Worm (Caenorhabditis elegans) whole organism, late embryonic: ENCODE measurements around the gene lgc-58.

ENCODE experiments used
- C08G9.2 ChIP-seq: sonication (generic microtip); optimal IDR thresholded peaks from 2 replicates; lab custom pipeline; 2016; ENCODE audit warnings: mild to moderate bottlenecking, missing genetic modification characterization, moderate library complexity, missing compliant biosample characterization
- C38D4.7 ChIP-seq: fragments of 200-800 bp; sonication (Bioruptor generic); optimal IDR thresholded peaks from 2 replicates; lab custom pipeline; 2018; ENCODE audit warnings: mild to moderate bottlenecking, missing genetic modification characterization, moderate library complexity, missing compliant biosample characterization
- K02D7.2 ChIP-seq: sonication (generic microtip); optimal IDR thresholded peaks from 2 replicates; lab custom pipeline; 2017; ENCODE audit warnings: mild to moderate bottlenecking, missing genetic modification characterization, missing compliant biosample characterization
- Y22D7AL.16 ChIP-seq: sonication (generic microtip); optimal IDR thresholded peaks from 2 replicates; lab custom pipeline; 2016; ENCODE audit warnings: missing genetic modification characterization, missing compliant biosample characterization
- ahr-1 ChIP-seq: sonication (generic microtip); optimal IDR thresholded peaks from 2 replicates; lab custom pipeline; 2016; ENCODE audit warnings: missing genetic modification characterization, missing compliant biosample characterization
- ceh-14 ChIP-seq: sonication (generic microtip); optimal IDR thresholded peaks from 2 replicates; lab custom pipeline; 2016; ENCODE audit warnings: missing genotype, missing genetic modification characterization, missing compliant biosample characterization
- ceh-18 ChIP-seq: sonication (generic microtip); optimal IDR thresholded peaks from 2 replicates; lab custom pipeline; 2016; ENCODE audit warnings: missing genetic modification characterization, missing compliant biosample characterization
- ceh-19 ChIP-seq: fragments of 200-800 bp; sonication (Bioruptor generic); optimal IDR thresholded peaks from 2 replicates; lab custom pipeline; 2018; ENCODE audit warnings: mild to moderate bottlenecking, missing genetic modification characterization, missing compliant biosample characterization
- ceh-2 ChIP-seq: sonication (generic microtip); optimal IDR thresholded peaks from 2 replicates; lab custom pipeline; 2016; ENCODE audit warnings: missing genotype, missing genetic modification characterization, missing compliant biosample characterization
- ceh-22 ChIP-seq: sonication (generic microtip); optimal IDR thresholded peaks from 2 replicates; lab custom pipeline; 2017; ENCODE audit warnings: missing biosample characterization, missing genetic modification characterization
- ceh-30 ChIP-seq: fragments of 150-350 bp; optimal IDR thresholded peaks from 2 replicates; lab custom pipeline; 2014; ENCODE audit warnings: missing biosample characterization, missing genetic modification characterization
- ceh-31 ChIP-seq: sonication (generic microtip); optimal IDR thresholded peaks from 2 replicates; lab custom pipeline; 2016; ENCODE audit warnings: missing genetic modification characterization, missing compliant biosample characterization
- ceh-34 ChIP-seq: sonication (generic microtip); optimal IDR thresholded peaks from 2 replicates; lab custom pipeline; 2016; ENCODE audit warnings: mild to moderate bottlenecking, missing genetic modification characterization, missing compliant biosample characterization
- ceh-45 ChIP-seq: fragments of 200-800 bp; sonication (Bioruptor generic); IDR thresholded peaks from 2 replicates; pipeline ENCODE4 v1.3.6; 2022; ENCODE audit warnings: missing genetic modification reagents, missing genetic modification characterization, missing compliant biosample characterization
- ceh-48 ChIP-seq: sonication (generic microtip); optimal IDR thresholded peaks from 2 replicates; lab custom pipeline; 2016; ENCODE audit warnings: missing genetic modification characterization, inconsistent platforms, missing compliant biosample characterization
- ceh-6 ChIP-seq: fragments of 200-800 bp; sonication (Bioruptor generic); optimal IDR thresholded peaks from 2 replicates; lab custom pipeline; 2018; ENCODE audit warnings: mild to moderate bottlenecking, missing genetic modification characterization, missing compliant biosample characterization
- ceh-9 ChIP-seq: sonication (generic microtip); optimal IDR thresholded peaks from 2 replicates; lab custom pipeline; 2016; ENCODE audit warnings: mild to moderate bottlenecking, missing genetic modification characterization, inconsistent platforms, missing compliant biosample characterization
- che-1 ChIP-seq: sonication (generic microtip); optimal IDR thresholded peaks from 2 replicates; lab custom pipeline; 2016; ENCODE audit warnings: mild to moderate bottlenecking, missing genetic modification characterization, missing compliant biosample characterization
- dmd-4 ChIP-seq: sonication (generic microtip); optimal IDR thresholded peaks from 2 replicates; lab custom pipeline; 2016; ENCODE audit warnings: borderline replicate concordance, missing genetic modification characterization, missing compliant biosample characterization
- ets-4 ChIP-seq: sonication (generic microtip); optimal IDR thresholded peaks from 2 replicates; lab custom pipeline; 2016; ENCODE audit warnings: missing genetic modification characterization, missing compliant biosample characterization
- eyg-1 ChIP-seq: sonication (generic microtip); optimal IDR thresholded peaks from 2 replicates; lab custom pipeline; 2016; ENCODE audit warnings: missing genotype, missing genetic modification characterization, missing compliant biosample characterization
- fax-1 ChIP-seq: sonication (generic microtip); optimal IDR thresholded peaks from 2 replicates; lab custom pipeline; 2016; ENCODE audit warnings: missing genotype, missing genetic modification characterization, missing compliant biosample characterization
- gmeb-2 ChIP-seq: sonication (generic microtip); optimal IDR thresholded peaks from 2 replicates; lab custom pipeline; 2016; ENCODE audit warnings: missing genetic modification characterization, inconsistent platforms, missing compliant biosample characterization
- hlh-15 ChIP-seq: sonication (generic microtip); optimal IDR thresholded peaks from 2 replicates; lab custom pipeline; 2016; ENCODE audit warnings: missing genetic modification characterization, missing compliant biosample characterization
- hlh-30 ChIP-seq: sonication (generic microtip); optimal IDR thresholded peaks from 2 replicates; lab custom pipeline; 2017; ENCODE audit warnings: antibody characterized with exemption, missing genetic modification characterization, missing compliant biosample characterization; ENCODE audit not compliant: insufficient read depth
- hlh-6 ChIP-seq: sonication (generic microtip); optimal IDR thresholded peaks from 2 replicates; lab custom pipeline; 2016; ENCODE audit warnings: missing genotype, missing genetic modification characterization, missing compliant biosample characterization
- hlh-8 ChIP-seq: sonication (generic microtip); optimal IDR thresholded peaks from 2 replicates; lab custom pipeline; 2016; ENCODE audit warnings: missing genotype, missing genetic modification characterization, missing compliant biosample characterization
- lim-6 ChIP-seq: sonication (generic microtip); optimal IDR thresholded peaks from 2 replicates; lab custom pipeline; 2016; ENCODE audit warnings: missing genetic modification characterization, missing compliant biosample characterization
- nfya-1 ChIP-seq: sonication (generic microtip); optimal IDR thresholded peaks from 2 replicates; lab custom pipeline; 2017; ENCODE audit warnings: missing genetic modification characterization, mild to moderate bottlenecking, missing compliant biosample characterization, antibody characterized with exemption, moderate library complexity
- nhr-232 ChIP-seq: sonication (generic microtip); optimal IDR thresholded peaks from 2 replicates; lab custom pipeline; 2016; ENCODE audit warnings: missing genetic modification characterization, missing compliant biosample characterization
- odd-2 ChIP-seq: sonication (generic microtip); optimal IDR thresholded peaks from 2 replicates; lab custom pipeline; 2017; ENCODE audit warnings: antibody characterized with exemption, mild to moderate bottlenecking, missing genetic modification characterization, missing compliant biosample characterization
- pag-3 ChIP-seq: sonication (generic microtip); optimal IDR thresholded peaks from 2 replicates; lab custom pipeline; 2016; ENCODE audit warnings: missing compliant biosample characterization, missing genetic modification characterization, borderline replicate concordance
- pat-9 ChIP-seq: fragments of 200-800 bp; sonication (Bioruptor generic); optimal IDR thresholded peaks from 2 replicates; lab custom pipeline; 2018; ENCODE audit warnings: mild to moderate bottlenecking, missing genetic modification characterization, moderate library complexity, missing compliant biosample characterization
- pax-1 ChIP-seq: fragments of 150-350 bp; optimal IDR thresholded peaks from 2 replicates; lab custom pipeline; 2014; ENCODE audit warnings: missing biosample characterization, missing genetic modification characterization
- pha-2 ChIP-seq: sonication (generic microtip); optimal IDR thresholded peaks from 2 replicates; lab custom pipeline; 2017; ENCODE audit warnings: mild to moderate bottlenecking, missing genetic modification characterization, missing compliant biosample characterization
- pha-4 ChIP-seq: fragments of 150-350 bp; optimal IDR thresholded peaks from 2 replicates; lab custom pipeline; 2018; ENCODE audit warnings: missing biosample characterization, missing genetic modification reagents, missing genetic modification characterization
- rnt-1 ChIP-seq: sonication (generic microtip); optimal IDR thresholded peaks from 2 replicates; lab custom pipeline; 2016; ENCODE audit warnings: missing genetic modification characterization, missing compliant biosample characterization
- sdc-2 ChIP-seq: sonication (generic microtip); optimal IDR thresholded peaks from 2 replicates; lab custom pipeline; 2016; ENCODE audit warnings: missing genotype, missing genetic modification characterization, missing compliant biosample characterization
- sox-2 ChIP-seq: fragments of 200-800 bp; sonication (Bioruptor generic); IDR thresholded peaks from 2 replicates; pipeline ENCODE4 v1.3.6; 2022; ENCODE audit warnings: missing genetic modification reagents, missing genetic modification characterization, missing compliant biosample characterization
- sox-4 ChIP-seq: sonication (generic microtip); optimal IDR thresholded peaks from 2 replicates; lab custom pipeline; 2017; ENCODE audit warnings: mild to moderate bottlenecking, missing genetic modification characterization, inconsistent platforms, missing compliant biosample characterization
- tbx-2 ChIP-seq: sonication (generic microtip); optimal IDR thresholded peaks from 2 replicates; lab custom pipeline; 2016; ENCODE audit warnings: missing genetic modification characterization, missing compliant biosample characterization
- ttx-3 ChIP-seq: sonication (generic microtip); optimal IDR thresholded peaks from 2 replicates; lab custom pipeline; 2016; ENCODE audit warnings: missing genetic modification reagents, missing genetic modification characterization, missing compliant biosample characterization
- unc-42 ChIP-seq: sonication (generic microtip); optimal IDR thresholded peaks from 2 replicates; lab custom pipeline; 2016; ENCODE audit warnings: missing genotype, missing genetic modification characterization, missing compliant biosample characterization
- unc-86 ChIP-seq: sonication (generic microtip); optimal IDR thresholded peaks from 2 replicates; lab custom pipeline; 2016; ENCODE audit warnings: missing genetic modification characterization, missing compliant biosample characterization
- zip-5 ChIP-seq: sonication (generic microtip); optimal IDR thresholded peaks from 2 replicates; lab custom pipeline; 2016; ENCODE audit warnings: missing genetic modification characterization, missing compliant biosample characterization
- ztf-16 ChIP-seq: sonication (generic microtip); optimal IDR thresholded peaks from 2 replicates; lab custom pipeline; 2017; ENCODE audit warnings: missing genetic modification characterization, missing compliant biosample characterization

The lgc-58 gene

DNA sequence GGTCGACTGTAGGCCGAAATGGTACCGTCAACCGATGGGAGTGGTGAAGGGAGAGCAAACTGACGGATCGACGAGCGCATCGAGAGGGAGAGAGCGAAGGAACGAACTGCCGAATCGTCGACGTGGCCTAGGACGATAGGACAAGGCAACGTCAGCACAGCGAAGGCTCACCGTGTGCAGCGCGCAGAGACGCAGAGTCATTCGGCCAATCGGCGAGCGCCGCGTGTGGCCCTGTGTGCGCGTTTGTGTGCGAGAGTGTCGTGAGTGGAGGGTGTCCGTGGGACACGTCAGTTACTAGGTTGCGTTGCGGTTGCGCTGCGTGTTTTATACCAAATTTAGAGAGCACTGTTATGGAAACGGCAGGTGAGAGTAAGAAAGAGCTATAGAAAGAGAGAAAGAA is 16.7 kb downstream of the lgc-58 start, which contains the start of gene hsp-3 (continued):
- peak; percentile 94 for TF ChIP-seq tbx-2
- peak; percentile 79 for TF ChIP-seq ceh-18 (tag; lab: Kevin White, UChicago)
- peak; percentile 52 for TF ChIP-seq pat-9 (tag; lab: Kevin White, UChicago)
- no peak for TF ChIP-seq ceh-45 (GFP tag; lab: Robert Waterston, UW)
- TF ChIP-seq sox-2 = peak; percentile 12
- peak; percentile 1 for TF ChIP-seq unc-86 (tag; lab: Kevin White, UChicago)
- no peak for TF ChIP-seq ceh-48 (tag; lab: Kevin White, UChicago)
- TF ChIP-seq ceh-31 (tag; lab: Kevin White, UChicago) = peak; percentile 90
- no peak for TF ChIP-seq dmd-4 (tag; lab: Kevin White, UChicago)
- TF ChIP-seq ceh-19 (GFP tag; lab: Kevin White, UChicago) = peak; percentile 50
- peak; percentile 12 for TF ChIP-seq hlh-6 (tag; lab: Kevin White, UChicago)
- TF ChIP-seq che-1 (tag; lab: Kevin White, UChicago) = peak; percentile 2
- TF ChIP-seq K02D7.2 = no peak
- TF ChIP-seq ztf-16 (tag; lab: Kevin White, UChicago) = peak; percentile 69
- TF ChIP-seq ceh-30 (tag; lab: Kevin White, UChicago) = peak; percentile 59
- peak; percentile 4 for TF ChIP-seq ceh-6
- TF ChIP-seq ceh-22 (tag; lab: Kevin White, UChicago) = peak; percentile 81
- TF ChIP-seq gmeb-2 = no peak
- TF ChIP-seq fax-1 (tag; lab: Kevin White, UChicago) = peak; percentile 54
- peak; percentile 28 for TF ChIP-seq C08G9.2 (tag; lab: Kevin White, UChicago)
- peak; percentile 86 for TF ChIP-seq sdc-2 (tag; lab: Kevin White, UChicago)
- TF ChIP-seq pax-1 (tag; lab: Kevin White, UChicago) = peak; percentile 10
- TF ChIP-seq hlh-8 = peak; percentile 54
- TF ChIP-seq lim-6 = peak; percentile 40
- TF ChIP-seq Y22D7AL.16 (tag; lab: Kevin White, UChicago) = no peak
- peak; percentile 21 for TF ChIP-seq ahr-1
- no peak for TF ChIP-seq pha-4 (tag; lab: Kevin White, UChicago)
- peak; percentile 47 for TF ChIP-seq ceh-2 (tag; lab: Kevin White, UChicago)
- peak; percentile 79 for TF ChIP-seq unc-42 (tag; lab: Kevin White, UChicago)
- peak; percentile 67 for TF ChIP-seq eyg-1 (tag; lab: Kevin White, UChicago)
- TF ChIP-seq, all 69 proteins: peak for 40

DNA sequence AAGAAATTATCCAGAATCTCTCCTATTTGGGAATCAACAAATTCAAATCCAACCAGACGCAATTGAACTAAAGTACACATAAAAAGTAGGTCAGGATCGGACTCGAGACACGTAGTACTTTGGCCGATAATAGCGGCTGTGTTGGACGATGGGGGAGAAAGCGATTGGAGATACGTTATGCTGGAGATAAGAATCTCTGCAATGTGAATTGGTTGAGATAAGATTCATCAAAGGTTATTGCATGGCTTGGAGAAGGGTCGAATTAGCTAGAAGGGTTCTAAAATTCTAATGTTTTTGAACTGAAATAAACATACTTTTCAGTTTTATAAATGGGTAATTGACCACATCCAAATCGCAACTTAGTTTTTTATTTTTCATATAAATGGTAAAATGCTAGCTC is 17.2 kb downstream of the lgc-58 start:
- TF ChIP-seq hlh-15 (tag; lab: Kevin White, UChicago) = no peak
- no peak for TF ChIP-seq che-1 (tag; lab: Kevin White, UChicago)
- TF ChIP-seq rnt-1 (tag; lab: Kevin White, UChicago) = peak; percentile 13
- TF ChIP-seq nhr-232 (tag; lab: Kevin White, UChicago) = no peak

ce11 chrX:6093046-6093445 is 17.7 kb downstream of the lgc-58 start, which contains the start of gene C15H9.5:
C15H9.5 (plus strand) TSS chrX:6093300.
- TF ChIP-seq ceh-9 (tag; lab: Kevin White, UChicago) (no peak), nfya-1 (tag; lab: Kevin White, UChicago) (peak; percentile 43)

- TF ChIP-seq ztf-16 (tag; lab: Kevin White, UChicago) (no peak), ceh-34 (tag; lab: Kevin White, UChicago) (no peak), hlh-15 (tag; lab: Kevin White, UChicago) (no peak), unc-42 (tag; lab: Kevin White, UChicago) (peak; percentile 61), eyg-1 (tag; lab: Kevin White, UChicago) (no peak), ceh-45 (GFP tag; lab: Robert Waterston, UW) (no peak), odd-2 (tag; lab: Kevin White, UChicago) (no peak), ets-4 (tag; lab: Kevin White, UChicago) (no peak), zip-5 (tag; lab: Kevin White, UChicago) (no peak), ttx-3 (no peak), C38D4.7 (GFP tag; lab: Kevin White, UChicago) (no peak), sox-4 (tag; lab: Kevin White, UChicago) (no peak), ahr-1 (no peak), hlh-30 (tag; lab: Kevin White, UChicago) (no peak), sox-2 (peak; percentile 76), pha-4 (tag; lab: Kevin White, UChicago) (no peak), gmeb-2 (no peak), ceh-31 (tag; lab: Kevin White, UChicago) (peak; percentile 57), pha-2 (tag; lab: Kevin White, UChicago) (peak; percentile 71), pag-3 (tag; lab: Kevin White, UChicago) (no peak), ceh-14 (tag; lab: Kevin White, UChicago) (peak; percentile 40), ceh-2 (tag; lab: Kevin White, UChicago) (no peak), pax-1 (tag; lab: Kevin White, UChicago) (no peak), hlh-8 (no peak), hlh-6 (tag; lab: Kevin White, UChicago) (no peak), C08G9.2 (tag; lab: Kevin White, UChicago) (no peak)
These were observed 22.2 kb downstream of the lgc-58 start, which contains the start of gene C15H9.4 for ce11 chrX:6097551-6097950. C15H9.4 (plus strand) TSS chrX:6097643.
